Worm (Caenorhabditis elegans): ENCODE data around the gene srw-12.

DNA sequence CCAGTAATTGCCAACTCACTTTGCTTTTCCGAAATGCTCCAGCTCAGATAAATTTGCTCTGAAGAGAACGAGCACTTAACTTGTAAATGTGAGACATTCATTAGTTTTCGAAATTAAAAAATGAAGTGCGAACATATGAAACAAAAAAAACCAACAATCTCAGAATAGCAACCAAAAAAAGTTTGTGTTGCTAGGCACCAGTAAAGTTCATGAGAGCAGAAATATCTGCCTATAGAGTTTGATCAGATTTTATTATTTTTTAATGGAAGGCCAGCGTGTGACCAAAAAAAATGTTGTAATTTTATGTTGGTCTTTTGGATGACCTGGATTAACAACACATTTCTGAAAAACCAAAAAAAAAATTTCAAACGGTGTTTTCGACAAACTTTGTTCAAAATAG is 25.7 kb upstream of the srw-12 start, which contains the start of gene M01B2.12:
- TF ChIP-seq nhr-11 (tag; optimal IDR thresholded peaks at IDR 0.05) (no peak), lin-11 (tag; optimal IDR thresholded peaks at IDR 0.05) (no peak), K02D7.2 (tag; optimal IDR thresholded peaks at IDR 0.05) (no peak), tbx-2 (tag; optimal IDR thresholded peaks at IDR 0.05) (no peak), ztf-16 (tag; optimal IDR thresholded peaks at IDR 0.05) (no peak), T23F11.4 (GFP tag; optimal IDR thresholded peaks at IDR 0.05) (no peak), rnt-1 (tag; optimal IDR thresholded peaks at IDR 0.05) (no peak), ama-1 (optimal IDR thresholded peaks at IDR 0.05) (no peak), F13H6.1 (tag; optimal IDR thresholded peaks at IDR 0.05) (no peak), ets-4 (tag; optimal IDR thresholded peaks at IDR 0.05) (no peak), C08G9.2 (tag; optimal IDR thresholded peaks at IDR 0.05) (no peak), unc-86 (tag; optimal IDR thresholded peaks at IDR 0.05) (no peak), sdc-2 (tag; optimal IDR thresholded peaks at IDR 0.05) (no peak), elt-2 (tag; optimal IDR thresholded peaks at IDR 0.05) (no peak)
